Fruit fly (Drosophila melanogaster): Measurements from ENCODE around the gene barr.

The barr gene

dm6 chr2L:20084068-20084651, 23.0 kb upstream of the barr start:
- TF ChIP-seq pad (GFP tag; optimal IDR thresholded peaks at IDR 0.05) = peak; percentile 42
- TF ChIP-seq Hr96 (GFP tag; optimal IDR thresholded peaks at IDR 0.05) = no peak
- TF ChIP-seq Mnt (GFP tag; optimal IDR thresholded peaks at IDR 0.05) = peak; percentile 67

dm6 chr2L:20082965-20083855, 22.0 kb upstream of the barr start:
- TF ChIP-seq bab1 (GFP tag; optimal IDR thresholded peaks at IDR 0.05) (no peak), CG7045 (GFP tag; optimal IDR thresholded peaks at IDR 0.05) (peak; percentile 12), cic (GFP tag; optimal IDR thresholded peaks at IDR 0.05) (no peak), Mnt (GFP tag; optimal IDR thresholded peaks at IDR 0.05) (no peak), CG7101 (tag; optimal IDR thresholded peaks at IDR 0.05) (peak; percentile 58), Hr96 (GFP tag; optimal IDR thresholded peaks at IDR 0.05) (no peak), Clk (GFP tag; optimal IDR thresholded peaks at IDR 0.05) (peak; percentile 42), CG14711 (tag; optimal IDR thresholded peaks at IDR 0.05) (peak; percentile 48), CG11617 (GFP tag; optimal IDR thresholded peaks at IDR 0.05) (peak; percentile 10), cnc (optimal IDR thresholded peaks at IDR 0.05) (no peak), CG33017 (tag; optimal IDR thresholded peaks at IDR 0.05) (peak; percentile 47), Crg-1 (GFP tag; optimal IDR thresholded peaks at IDR 0.05) (no peak), tj (GFP tag; optimal IDR thresholded peaks at IDR 0.05) (peak; percentile 93), pad (GFP tag; optimal IDR thresholded peaks at IDR 0.05) (peak; percentile 77), CG5204 (GFP tag; optimal IDR thresholded peaks at IDR 0.05) (no peak), toe (GFP tag; optimal IDR thresholded peaks at IDR 0.05) (peak; percentile 7), ovo (GFP tag; optimal IDR thresholded peaks at IDR 0.05) (no peak), CG1620 (GFP tag; optimal IDR thresholded peaks at IDR 0.05) (no peak), kay (GFP tag; ENCODE audit: borderline replicate concordance) (peak; percentile 60), CG12768 (GFP tag; optimal IDR thresholded peaks at IDR 0.05) (no peak)

- TF ChIP-seq CG33017 (tag; optimal IDR thresholded peaks at IDR 0.05) = no peak
- no peak for TF ChIP-seq cnc (optimal IDR thresholded peaks at IDR 0.05)
- no peak for TF ChIP-seq pad (GFP tag; optimal IDR thresholded peaks at IDR 0.05)
- TF ChIP-seq ovo (GFP tag; optimal IDR thresholded peaks at IDR 0.05) = peak; percentile 39
- TF ChIP-seq Mnt (GFP tag; optimal IDR thresholded peaks at IDR 0.05) = no peak
Measured at dm6 chr2L:20082155-20082964, 21.2 kb upstream of the barr start.

- TF ChIP-seq tj (GFP tag; optimal IDR thresholded peaks at IDR 0.05) (peak; percentile 55), kay (GFP tag; ENCODE audit: borderline replicate concordance) (peak; percentile 72), CG7045 (GFP tag; optimal IDR thresholded peaks at IDR 0.05) (no peak), cic (GFP tag; optimal IDR thresholded peaks at IDR 0.05) (no peak), CG12768 (GFP tag; optimal IDR thresholded peaks at IDR 0.05) (peak; percentile 17)
Measured at dm6 chr2L:20080772-20081171, 19.6 kb upstream of the barr start.

dm6 chr2L:20078880-20079279, 17.7 kb upstream of the barr start:
- peak; percentile 8 for TF ChIP-seq Clk (GFP tag; optimal IDR thresholded peaks at IDR 0.05)
- no peak for TF ChIP-seq cnc (optimal IDR thresholded peaks at IDR 0.05)
- peak; percentile 14 for TF ChIP-seq CG12768 (GFP tag; optimal IDR thresholded peaks at IDR 0.05)
- no peak for TF ChIP-seq Crg-1 (GFP tag; optimal IDR thresholded peaks at IDR 0.05)
- TF ChIP-seq CG7101 (tag; optimal IDR thresholded peaks at IDR 0.05) = peak; percentile 44
- peak; percentile 50 for TF ChIP-seq CG11617 (GFP tag; optimal IDR thresholded peaks at IDR 0.05)
- no peak for TF ChIP-seq tj (GFP tag; optimal IDR thresholded peaks at IDR 0.05)
- TF ChIP-seq Hr96 (GFP tag; optimal IDR thresholded peaks at IDR 0.05) = peak; percentile 60

dm6 chr2L:20077423-20078401, 16.5 kb upstream of the barr start:
- no peak for TF ChIP-seq cnc (optimal IDR thresholded peaks at IDR 0.05)
- TF ChIP-seq kay (GFP tag; ENCODE audit: borderline replicate concordance) = peak; percentile 95
- TF ChIP-seq Mnt (GFP tag; optimal IDR thresholded peaks at IDR 0.05) = no peak
- TF ChIP-seq Hr96 (GFP tag; optimal IDR thresholded peaks at IDR 0.05) = no peak
- TF ChIP-seq CG11617 (GFP tag; optimal IDR thresholded peaks at IDR 0.05) = no peak
- TF ChIP-seq CG14711 (tag; optimal IDR thresholded peaks at IDR 0.05) = no peak

Data from whole organism, adult.